Worm (Caenorhabditis elegans): ENCODE data around the gene clec-51.

ce11 chrIV:8136548-8136947 lies 27.1 kb downstream of the clec-51 start:
- TF ChIP-seq nhr-28 (tag; optimal IDR thresholded peaks at IDR 0.05) (no peak), fkh-10 (GFP tag; optimal IDR thresholded peaks at IDR 0.05) (no peak), nhr-12 (tag; optimal IDR thresholded peaks at IDR 0.05) (no peak)
